Fruit fly (Drosophila melanogaster) whole organism, embryonic: Measurements from ENCODE around the gene Dred.

Experiments used
- ATbp ChIP-seq: fragments of 200-800 bp; sonication (Bioruptor generic); optimal IDR thresholded peaks from 2 replicates; lab custom pipeline; 2017; ENCODE audit warnings: missing biosample characterization, mild to moderate bottlenecking, missing genetic modification characterization, missing genetic modification reagents
- Abd-B ChIP-seq: fragments of 200-800 bp; sonication (Bioruptor generic); optimal IDR thresholded peaks from 2 replicates; lab custom pipeline; 2018; ENCODE audit warnings: missing biosample characterization, mild to moderate bottlenecking, missing genetic modification characterization, moderate library complexity
- Antp ChIP-seq: fragments of 200-800 bp; sonication (Bioruptor generic); optimal IDR thresholded peaks from 3 replicates; lab custom pipeline; 2016; ENCODE audit warnings: missing biosample characterization, missing genetic modification characterization
- CG10654 ChIP-seq: fragments of 200-800 bp; sonication (Bioruptor generic); optimal IDR thresholded peaks from 2 replicates; lab custom pipeline; 2016; ENCODE audit warnings: missing biosample characterization, missing genetic modification characterization
- CG11247 ChIP-seq: fragments of 200-800 bp; sonication (Bioruptor generic); IDR thresholded peaks from 2 replicates; pipeline ENCODE4 v1.3.6; 2022; ENCODE audit warnings: missing biosample characterization, missing genetic modification characterization
- CG15011 ChIP-seq: fragments of 200-800 bp; sonication (Bioruptor generic); optimal IDR thresholded peaks from 3 replicates; lab custom pipeline; 2018; ENCODE audit warnings: missing biosample characterization, mild to moderate bottlenecking, missing genetic modification characterization
- CG1603 ChIP-seq: fragments of 200-800 bp; sonication (Bioruptor generic); optimal IDR thresholded peaks from 2 replicates; lab custom pipeline; 2019; ENCODE audit warnings: missing biosample characterization, mild to moderate bottlenecking, missing genetic modification characterization, moderate library complexity
- CG16815 ChIP-seq: fragments of 200-800 bp; sonication (Bioruptor generic); optimal IDR thresholded peaks from 3 replicates; lab custom pipeline; 2017; ENCODE audit warnings: missing biosample characterization, mild to moderate bottlenecking, missing genetic modification characterization
- CG17361 ChIP-seq: fragments of 200-800 bp; sonication (Bioruptor generic); IDR thresholded peaks from 3 replicates; pipeline ENCODE4 v1.3.6; 2022; ENCODE audit warnings: missing biosample characterization, missing genetic modification characterization
- CG17568 ChIP-seq: fragments of 200-800 bp; sonication (Bioruptor generic); optimal IDR thresholded peaks from 2 replicates; lab custom pipeline; 2018; ENCODE audit warnings: missing biosample characterization, mild to moderate bottlenecking, missing genetic modification characterization, moderate library complexity
- CG2199 ChIP-seq: fragments of 200-800 bp; sonication (Bioruptor generic); IDR thresholded peaks from 3 replicates; pipeline ENCODE4 v1.3.6; 2022; ENCODE audit warnings: missing biosample characterization, missing genetic modification characterization
- CG2678 ChIP-seq: fragments of 200-800 bp; sonication (Bioruptor generic); optimal IDR thresholded peaks from 3 replicates; lab custom pipeline; 2019; ENCODE audit warnings: missing biosample characterization, mild to moderate bottlenecking, missing genetic modification characterization, moderate library complexity
- CG2712 ChIP-seq: fragments of 200-800 bp; optimal IDR thresholded peaks from 3 replicates; lab custom pipeline; 2019; ENCODE audit warnings: missing biosample characterization, mild to moderate bottlenecking, missing genetic modification characterization, moderate library complexity
- CG34422 ChIP-seq: fragments of 200-800 bp; sonication (Bioruptor generic); IDR thresholded peaks from 3 replicates; pipeline ENCODE4 v1.3.6; 2022; ENCODE audit warnings: missing biosample characterization, missing genetic modification characterization
- CG4404 ChIP-seq: fragments of 200-800 bp; sonication (Bioruptor generic); IDR thresholded peaks from 2 replicates; pipeline ENCODE4 v1.3.6; 2022; ENCODE audit warnings: missing biosample characterization, missing genetic modification characterization
- CG4617 ChIP-seq: fragments of 200-800 bp; sonication (Bioruptor generic); optimal IDR thresholded peaks from 3 replicates; lab custom pipeline; 2016; ENCODE audit warnings: missing biosample characterization, missing genetic modification characterization, borderline replicate concordance
- CG4730 ChIP-seq: fragments of 200-800 bp; sonication (Bioruptor generic); IDR thresholded peaks from 2 replicates; pipeline ENCODE4 v1.3.6; 2022; ENCODE audit warnings: missing biosample characterization, missing genetic modification characterization
- CG6689 ChIP-seq: fragments of 200-800 bp; sonication (Bioruptor generic); IDR thresholded peaks from 2 replicates; pipeline ENCODE4 v1.3.6; 2022; ENCODE audit warnings: missing biosample characterization, missing genetic modification characterization
- CG6765 ChIP-seq: fragments of 200-800 bp; sonication (Bioruptor generic); optimal IDR thresholded peaks from 3 replicates; lab custom pipeline; 2017; ENCODE audit warnings: missing biosample characterization, mild to moderate bottlenecking, missing genetic modification characterization
- CG7928 ChIP-seq: fragments of 200-800 bp; sonication (Bioruptor generic); optimal IDR thresholded peaks from 2 replicates; lab custom pipeline; 2017; ENCODE audit warnings: missing biosample characterization, mild to moderate bottlenecking, missing genetic modification characterization
- CG7963 ChIP-seq: fragments of 200-800 bp; sonication (Bioruptor generic); IDR thresholded peaks from 3 replicates; pipeline ENCODE4 v1.3.6; 2022; ENCODE audit warnings: missing biosample characterization, missing genetic modification characterization; ENCODE audit not compliant: partially characterized antibody
- Camta ChIP-seq: fragments of 200-800 bp; sonication (Bioruptor generic); optimal IDR thresholded peaks from 2 replicates; lab custom pipeline; 2016; ENCODE audit warnings: missing biosample characterization, missing genetic modification characterization
- D ChIP-seq, 2 experiments: fragments of 200-800 bp in 1 of 2; fragments of >200 bp in 1 of 2; sonication (Bioruptor generic) in 1 of 2; optimal IDR thresholded peaks; 2 replicates in 1 of 2; 3 replicates in 1 of 2; lab custom pipeline; 2017; ENCODE audit warnings: mild to moderate bottlenecking in 1 of 2, missing biosample characterization in 1 of 2, missing genetic modification characterization in 1 of 2, missing genetic modification reagents in 1 of 2
- Dad ChIP-seq: fragments of 200-800 bp; sonication (Bioruptor generic); optimal IDR thresholded peaks from 3 replicates; lab custom pipeline; 2016; ENCODE audit warnings: missing biosample characterization, missing genetic modification characterization
- Drgx ChIP-seq: fragments of 200-800 bp; sonication (Bioruptor generic); IDR thresholded peaks from 2 replicates; pipeline ENCODE4 v1.3.6; 2022; ENCODE audit warnings: missing biosample characterization, missing genetic modification characterization
- HLH54F ChIP-seq: fragments of 200-800 bp; sonication (Bioruptor generic); optimal IDR thresholded peaks from 3 replicates; lab custom pipeline; 2016; ENCODE audit warnings: missing biosample characterization, missing genetic modification characterization
- Hand ChIP-seq: fragments of 200-800 bp; sonication (Bioruptor generic); optimal IDR thresholded peaks from 2 replicates; lab custom pipeline; 2017; ENCODE audit warnings: mild to moderate bottlenecking, missing biosample characterization, missing genetic modification reagents, missing genetic modification characterization
- Med ChIP-seq: fragments of 200-800 bp; sonication (Bioruptor generic); peaks from one replicate; lab custom pipeline; 2016; ENCODE audit warnings: missing biosample characterization, missing genetic modification characterization, mild to moderate bottlenecking, inconsistent platforms, moderate library complexity
- NC2α ChIP-seq: fragments of 200-800 bp; sonication (Bioruptor generic); optimal IDR thresholded peaks from 2 replicates; lab custom pipeline; 2016; ENCODE audit warnings: missing biosample characterization, missing genetic modification characterization
- Nf-YB ChIP-seq: fragments of 200-800 bp; sonication (Bioruptor generic); optimal IDR thresholded peaks from 3 replicates; lab custom pipeline; 2019; ENCODE audit warnings: missing biosample characterization, mild to moderate bottlenecking, missing genetic modification characterization, moderate library complexity
- Oli ChIP-seq: fragments of 200-800 bp; sonication (Bioruptor generic); optimal IDR thresholded peaks from 2 replicates; lab custom pipeline; 2018; ENCODE audit warnings: missing biosample characterization, mild to moderate bottlenecking, missing genetic modification characterization, moderate library complexity
- Poxn ChIP-seq: fragments of 200-800 bp; sonication (Bioruptor generic); IDR thresholded peaks from 2 replicates; pipeline ENCODE4 v1.3.6; 2022; ENCODE audit warnings: missing biosample characterization, missing genetic modification characterization
- Side ChIP-seq: fragments of 200-800 bp; sonication (Bioruptor generic); optimal IDR thresholded peaks from 2 replicates; lab custom pipeline; 2016; ENCODE audit warnings: missing biosample characterization, missing genetic modification characterization
- ase ChIP-seq: fragments of 200-800 bp; sonication (Bioruptor generic); IDR thresholded peaks from 3 replicates; pipeline ENCODE4 v1.3.6; 2022; ENCODE audit warnings: missing biosample characterization, missing genetic modification characterization
- br ChIP-seq: fragments of >200 bp; optimal IDR thresholded peaks from 2 replicates; lab custom pipeline; 2017
- cad ChIP-seq: fragments of >200 bp; optimal IDR thresholded peaks from 2 replicates; lab custom pipeline; 2017; ENCODE audit warnings: missing biosample characterization, missing genetic modification characterization
- crol ChIP-seq: fragments of 200-800 bp; sonication (Bioruptor generic); IDR thresholded peaks from 2 replicates; pipeline ENCODE4 v1.3.6; 2022; ENCODE audit warnings: missing biosample characterization, missing genetic modification characterization
- gcm ChIP-seq: fragments of 200-800 bp; sonication (Bioruptor generic); optimal IDR thresholded peaks from 2 replicates; lab custom pipeline; 2019; ENCODE audit warnings: missing biosample characterization, mild to moderate bottlenecking, missing genetic modification characterization, moderate library complexity
- gsb ChIP-seq: fragments of 200-800 bp; sonication (Bioruptor generic); IDR thresholded peaks from 2 replicates; pipeline ENCODE4 v1.3.6; 2022; ENCODE audit warnings: missing biosample characterization, missing genetic modification characterization
- ham ChIP-seq: fragments of 200-800 bp; sonication (Bioruptor generic); IDR thresholded peaks from 2 replicates; pipeline ENCODE4 v1.3.6; 2022; ENCODE audit warnings: missing biosample characterization, missing genetic modification characterization
- lmd ChIP-seq: fragments of 200-800 bp; sonication (Bioruptor generic); IDR thresholded peaks from 2 replicates; pipeline ENCODE4 v1.3.6; 2022; ENCODE audit warnings: missing biosample characterization, missing genetic modification characterization
- lov ChIP-seq, 2 experiments: fragments of 200-800 bp in 1 of 2; fragments of >200 bp in 1 of 2; sonication (Bioruptor generic) in 1 of 2; IDR thresholded peaks in 1 of 2; optimal IDR thresholded peaks in 1 of 2; 2 replicates in 1 of 2; 3 replicates in 1 of 2; pipeline versions ENCODE4 v1.3.6 to Lab custom; 2017 to 2022; ENCODE audit warnings: missing biosample characterization in 1 of 2, missing genetic modification characterization in 1 of 2
- mld ChIP-seq: fragments of 200-800 bp; sonication (Bioruptor generic); IDR thresholded peaks from 3 replicates; pipeline ENCODE4 v1.3.6; 2022; ENCODE audit warnings: missing biosample characterization, missing genetic modification characterization; ENCODE audit not compliant: partially characterized antibody
- p53 ChIP-seq: fragments of 200-800 bp; sonication (Bioruptor generic); optimal IDR thresholded peaks from 2 replicates; lab custom pipeline; 2016; ENCODE audit warnings: missing biosample characterization, missing genetic modification characterization
- pho ChIP-seq: fragments of 200-800 bp; sonication (Bioruptor generic); optimal IDR thresholded peaks from 2 replicates; lab custom pipeline; 2016; ENCODE audit warnings: missing biosample characterization, missing genetic modification characterization
- repo ChIP-seq: fragments of 200-800 bp; sonication (Bioruptor generic); optimal IDR thresholded peaks from 2 replicates; lab custom pipeline; 2016; ENCODE audit warnings: missing biosample characterization, missing genetic modification characterization
- sug ChIP-seq: fragments of 200-800 bp; optimal IDR thresholded peaks from 2 replicates; lab custom pipeline; 2019; ENCODE audit warnings: missing biosample characterization, mild to moderate bottlenecking, missing genetic modification characterization, moderate library complexity
- toy ChIP-seq: fragments of 200-800 bp; sonication (Bioruptor generic); IDR thresholded peaks from 2 replicates; pipeline ENCODE4 v1.3.6; 2022; ENCODE audit warnings: missing biosample characterization, missing genetic modification characterization
- trem ChIP-seq: fragments of 200-800 bp; optimal IDR thresholded peaks from 3 replicates; lab custom pipeline; 2019; ENCODE audit warnings: missing biosample characterization, mild to moderate bottlenecking, missing genetic modification characterization, moderate library complexity
- zf30C ChIP-seq: fragments of 200-800 bp; sonication (Bioruptor generic); optimal IDR thresholded peaks from 3 replicates; lab custom pipeline; 2018; ENCODE audit warnings: missing biosample characterization, mild to moderate bottlenecking, missing genetic modification characterization

Dred gene

DNA sequence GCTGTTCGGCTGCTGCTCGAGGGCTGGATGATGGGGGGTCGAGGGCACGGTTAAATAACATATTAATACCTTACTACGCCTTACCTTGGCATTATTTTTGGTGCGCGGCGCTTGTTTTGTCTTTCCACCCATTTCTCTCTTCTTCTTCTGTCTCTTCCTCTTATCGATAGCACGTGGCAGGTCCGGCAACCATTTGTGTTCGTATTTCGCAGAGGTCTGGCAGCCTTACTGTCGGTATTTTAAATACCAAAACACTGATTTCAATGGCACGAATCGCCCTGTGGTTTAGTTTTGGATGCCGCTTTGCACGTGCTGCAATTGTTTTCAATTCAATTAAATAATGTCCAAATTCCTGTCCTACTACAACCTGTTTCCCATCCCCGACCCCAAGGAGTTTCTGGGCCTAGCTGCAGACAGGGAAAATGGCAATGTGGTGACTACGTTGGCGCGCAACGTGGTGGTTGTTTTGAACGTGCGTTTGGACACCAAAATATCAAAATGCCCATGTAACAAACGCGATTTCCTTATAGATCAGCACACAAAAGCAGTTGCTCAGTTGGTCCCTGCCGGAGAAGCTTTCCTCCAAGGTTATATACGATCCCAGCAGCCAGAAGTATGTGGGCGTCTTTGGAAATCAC, 8.2 kb upstream of the Dred start, which contains the start of the genes Ltn1 and CG9300 (continued):
- TF ChIP-seq CG2712, result no peak
- TF ChIP-seq ase (GFP tag; lab: Robert Waterston, UW), result no peak
- TF ChIP-seq ATbp (GFP tag; lab: Kevin White, UChicago), result no peak
- TF ChIP-seq CG11247, result no peak
- TF ChIP-seq CG10654 (GFP tag; lab: Kevin White, UChicago), result peak; percentile 5
- no peak for TF ChIP-seq sug
- peak; percentile 76 for TF ChIP-seq trem (tag; lab: Kevin White, UChicago)
- TF ChIP-seq Oli (tag; lab: Kevin White, UChicago), result no peak
- peak; percentile 26 for TF ChIP-seq HLH54F (GFP tag; lab: Kevin White, UChicago)
- no peak for TF ChIP-seq CG6689
- TF ChIP-seq ham (GFP tag; lab: Robert Waterston, UW), result no peak
- TF ChIP-seq gcm, result no peak
- TF ChIP-seq CG16815, result no peak
- no peak for TF ChIP-seq Poxn (GFP tag; lab: Robert Waterston, UW)
- no peak; the same call in 2 of the 3 replicates for TF ChIP-seq CG2199 (GFP tag; lab: Robert Waterston, UW)
- peak; percentile 35 for TF ChIP-seq D (optimal IDR thresholded peaks at IDR 0.05; lab: Kevin White, UChicago)
- TF ChIP-seq D (GFP tag; optimal IDR thresholded peaks at IDR 0.05; lab: Kevin White, UChicago), result no peak
- TF ChIP-seq cad (GFP tag; lab: Kevin White, UChicago), result peak; percentile 72
- peak; percentile 46 for TF ChIP-seq Side
- no peak for TF ChIP-seq zf30C
- TF ChIP-seq crol (GFP tag; lab: Robert Waterston, UW), result no peak
- peak; percentile 93 for TF ChIP-seq CG4617 (GFP tag; lab: Kevin White, UChicago)
- TF ChIP-seq Abd-B, result no peak
- TF ChIP-seq CG17361 (GFP tag; lab: Robert Waterston, UW), result no peak
- no peak for TF ChIP-seq toy (GFP tag; lab: Robert Waterston, UW)
- TF ChIP-seq Camta (GFP tag; lab: Kevin White, UChicago), result no peak
- TF ChIP-seq lmd (GFP tag; lab: Robert Waterston, UW), result no peak; the same call in 1 of the 2 replicates
- no peak for TF ChIP-seq Hand
- no peak for TF ChIP-seq CG17568
- TF ChIP-seq lov (optimal IDR thresholded peaks at IDR 0.05; lab: Kevin White, UChicago), result no peak
- 0 out of 3 replicates have a peak, but pooled peaks have one; percentile 27 for TF ChIP-seq lov (GFP tag; IDR thresholded peaks at IDR 0.05; lab: Robert Waterston, UW)
- TF ChIP-seq CG2678 (tag; lab: Kevin White, UChicago), result no peak
- TF ChIP-seq Med (GFP tag; lab: Kevin White, UChicago), result no peak
- no peak for TF ChIP-seq CG1603 (tag; lab: Kevin White, UChicago)
- peak; percentile 93 for TF ChIP-seq CG34422 (GFP tag; lab: Robert Waterston, UW)
- no peak for TF ChIP-seq CG7928 (GFP tag; lab: Kevin White, UChicago)
- TF ChIP-seq gsb (GFP tag; lab: Robert Waterston, UW), result no peak
- no peak for TF ChIP-seq br (lab: Kevin White, UChicago)
- no peak for TF ChIP-seq Drgx (GFP tag; lab: Robert Waterston, UW)
- TF ChIP-seq Nf-YB (GFP tag; lab: Kevin White, UChicago), result no peak
- TF ChIP-seq CG4404 (GFP tag; lab: Robert Waterston, UW), result no peak
- no peak for TF ChIP-seq repo (GFP tag; lab: Kevin White, UChicago)
- TF ChIP-seq CG7963 (GFP tag; lab: Robert Waterston, UW), result no peak
- TF ChIP-seq mld (GFP tag; lab: Robert Waterston, UW), result 0 out of 3 replicates have a peak, but pooled peaks have one; percentile 33
- no peak for TF ChIP-seq CG15011
- no peak for TF ChIP-seq CG4730 (GFP tag; lab: Robert Waterston, UW)
- TF ChIP-seq CG6765 (GFP tag; lab: Kevin White, UChicago), result no peak
- peak; percentile 44 for TF ChIP-seq p53 (GFP tag; lab: Kevin White, UChicago)
- TF ChIP-seq pho, result peak; percentile 14
- peak; percentile 23 for TF ChIP-seq Antp
- peak; percentile 40 for TF ChIP-seq Dad (GFP tag; lab: Kevin White, UChicago)
- TF ChIP-seq NC2α, result peak; percentile 10
